Worm (Caenorhabditis elegans) whole organism, L3 larva: ENCODE measurements around the gene josd-1.

Experiments used
- ceh-28 ChIP-seq: fragments of 150-350 bp; optimal IDR thresholded peaks from 2 replicates; lab custom pipeline; 2014; ENCODE audit warnings: missing biosample characterization, missing genetic modification reagents, missing genetic modification characterization
- mml-1 ChIP-seq: fragments of 150-350 bp; sonication (generic microtip); optimal IDR thresholded peaks from 3 replicates; lab custom pipeline; 2014; ENCODE audit warnings: missing biosample characterization, missing genetic modification characterization
- ztf-4 ChIP-seq: fragments of 150-350 bp; optimal IDR thresholded peaks from 2 replicates; lab custom pipeline; 2014; ENCODE audit warnings: missing biosample characterization, missing genetic modification characterization

- TF ChIP-seq ztf-4 (tag; lab: Kevin White, UChicago) = no peak
- no peak for TF ChIP-seq mml-1 (tag; lab: Kevin White, UChicago)
- no peak for TF ChIP-seq ceh-28
Measured at ce11 chrIII:2794057-2794456, 42.4 kb upstream of the josd-1 start.
